Worm (Caenorhabditis elegans): ENCODE results near the gene C06C6.9.

C06C6.9 gene

DNA sequence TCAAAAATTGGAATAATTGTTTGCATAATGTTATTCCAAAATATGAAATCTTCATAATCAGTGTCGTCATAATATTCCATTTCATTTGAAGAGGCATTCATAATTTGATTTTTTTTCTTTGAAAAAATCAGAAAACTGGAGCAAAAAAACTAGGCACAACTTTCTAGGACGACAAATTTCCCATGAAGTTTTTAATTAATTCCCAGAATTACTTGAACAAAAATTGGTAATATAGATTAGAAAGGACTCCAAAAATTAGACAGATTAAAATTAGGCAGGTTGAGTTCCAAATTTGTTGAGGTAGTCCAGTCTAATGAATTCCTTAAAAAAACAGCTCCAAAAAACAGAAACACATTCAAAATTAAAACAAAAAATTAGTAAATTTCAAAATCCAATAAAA lies 41.6 kb downstream of the C06C6.9 start, which contains the start of gene srw-57:
srw-57 (minus strand) TSS at position 101 of the 400 bp plus-strand sequence.
- no peak for TF ChIP-seq snpc-3.4 (tag; optimal IDR thresholded peaks at IDR 0.05)
- no peak for TF ChIP-seq lsl-1 (GFP tag; optimal IDR thresholded peaks at IDR 0.05)
- TF ChIP-seq egl-18 (GFP tag; IDR thresholded peaks at IDR 0.05) = no peak
- TF ChIP-seq him-1 (tag; optimal IDR thresholded peaks at IDR 0.05) = no peak
- no peak for TF ChIP-seq F49E8.2 (tag; optimal IDR thresholded peaks at IDR 0.05; ENCODE audit: insufficient read depth)
- no peak for TF ChIP-seq F57C9.4 (tag; optimal IDR thresholded peaks at IDR 0.05)
- TF ChIP-seq ztf-25 (GFP tag; IDR thresholded peaks at IDR 0.05) = no peak
- no peak for TF ChIP-seq nhr-179 (tag; optimal IDR thresholded peaks at IDR 0.05)
- TF ChIP-seq F33H1.4 (GFP tag; IDR thresholded peaks at IDR 0.05) = no peak
- no peak for TF ChIP-seq pbrm-1 (GFP tag; IDR thresholded peaks at IDR 0.05)
- TF ChIP-seq C06A6.2 (GFP tag; conservative IDR thresholded peaks at IDR 0.05) = no peak
- no peak for TF ChIP-seq Y56A3A.18 (GFP tag; IDR thresholded peaks at IDR 0.05)
- TF ChIP-seq rec-8 (tag; optimal IDR thresholded peaks at IDR 0.05) = no peak

DNA sequence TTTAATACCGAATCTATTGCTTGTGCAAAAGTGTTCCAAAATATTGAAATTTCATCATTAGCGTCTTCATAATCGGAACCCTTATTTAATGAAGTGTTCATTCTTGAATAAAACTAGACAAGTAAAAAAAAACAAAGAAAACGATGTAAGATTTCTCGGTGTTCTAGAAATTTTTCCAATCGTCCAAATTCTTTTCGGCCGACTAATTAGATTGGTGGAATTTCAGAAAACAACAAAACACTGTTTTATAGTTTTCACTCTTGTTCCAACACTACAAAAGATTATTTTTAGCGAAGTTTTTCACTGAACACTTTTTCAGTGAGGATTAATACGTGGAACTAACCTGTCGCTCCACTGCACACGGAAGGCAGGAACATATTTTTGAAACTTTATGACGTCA lies 43.8 kb downstream of the C06C6.9 start, which contains the start of gene srw-56:
srw-56 (minus strand) TSS at position 101 of the 400 bp plus-strand sequence.
- TF ChIP-seq T07F8.4 (tag; optimal IDR thresholded peaks at IDR 0.05) (no peak), nhr-90 (tag; optimal IDR thresholded peaks at IDR 0.05) (no peak), hmg-1.2 (GFP tag; IDR thresholded peaks at IDR 0.05) (no peak), chd-7 (tag; optimal IDR thresholded peaks at IDR 0.05) (no peak), hmg-20 (GFP tag; IDR thresholded peaks at IDR 0.05) (no peak), nhr-80 (tag; optimal IDR thresholded peaks at IDR 0.05) (no peak), tbx-9 (tag; optimal IDR thresholded peaks at IDR 0.05; ENCODE audit: borderline replicate concordance) (no peak), Y56A3A.18 (GFP tag; IDR thresholded peaks at IDR 0.05) (no peak), ccch-3 (GFP tag; optimal IDR thresholded peaks at IDR 0.05) (no peak), let-607 (tag; optimal IDR thresholded peaks at IDR 0.05) (no peak), F52B5.7 (tag; optimal IDR thresholded peaks at IDR 0.05) (no peak), tlf-1 (GFP tag; optimal IDR thresholded peaks at IDR 0.05) (no peak), F23B12.7 (tag; optimal IDR thresholded peaks at IDR 0.05; ENCODE audit: insufficient read depth) (no peak), F22D6.2 (tag; optimal IDR thresholded peaks at IDR 0.05) (no peak)

DNA sequence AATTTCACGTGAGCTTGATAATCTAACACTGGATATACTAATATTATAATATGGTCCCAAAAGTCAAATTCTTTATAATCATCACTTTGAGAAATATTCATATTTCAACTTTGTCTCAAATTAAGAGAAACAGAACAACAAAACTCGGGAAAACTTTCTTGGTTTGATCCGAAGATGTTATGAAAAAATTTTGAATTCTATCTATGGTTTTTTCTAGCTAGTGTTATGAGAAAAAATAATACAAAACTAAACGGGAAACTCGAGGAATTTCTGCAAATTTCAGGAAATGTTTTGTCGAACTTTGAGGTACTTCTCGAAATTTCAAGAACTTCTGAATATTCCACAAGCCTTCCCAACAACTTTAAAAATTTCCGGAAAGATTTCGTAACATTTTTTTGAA lies 45.7 kb downstream of the C06C6.9 start, which contains the start of gene srw-59:
srw-59 (minus strand) TSS at position 101 of the 400 bp plus-strand sequence.
- no peak for TF ChIP-seq bed-2 (GFP tag; IDR thresholded peaks at IDR 0.05)
- TF ChIP-seq Y53G8AR.9 (GFP tag; conservative IDR thresholded peaks at IDR 0.05) = no peak
- no peak for TF ChIP-seq aptf-3 (GFP tag; IDR thresholded peaks at IDR 0.05)
- TF ChIP-seq rcor-1 (GFP tag; IDR thresholded peaks at IDR 0.05) = no peak
- no peak for TF ChIP-seq sptf-2 (GFP tag; optimal IDR thresholded peaks at IDR 0.05)
- no peak for TF ChIP-seq egrh-3 (GFP tag; IDR thresholded peaks at IDR 0.05)
- TF ChIP-seq F52B5.7 (tag; optimal IDR thresholded peaks at IDR 0.05) = no peak
- TF ChIP-seq ceh-79 (tag; optimal IDR thresholded peaks at IDR 0.05) = no peak
- TF ChIP-seq zfh-2 (GFP tag; conservative IDR thresholded peaks at IDR 0.05) = no peak
- TF ChIP-seq C06A6.2 (GFP tag; conservative IDR thresholded peaks at IDR 0.05) = no peak
- no peak for TF ChIP-seq unc-130 (GFP tag; optimal IDR thresholded peaks at IDR 0.05)
- no peak for TF ChIP-seq F57A8.1 (GFP tag; optimal IDR thresholded peaks at IDR 0.05)
- TF ChIP-seq F33H1.4 (GFP tag; IDR thresholded peaks at IDR 0.05) = no peak
- TF ChIP-seq F37B4.10 (GFP tag; IDR thresholded peaks at IDR 0.05) = no peak
